Fruit fly (Drosophila melanogaster): Measurements from ENCODE around the gene TfIIA-L.

dm6 chr3R:27274533-27275447, 23.9 kb downstream of the TfIIA-L start, which contains the start of gene CG5938:
- TF ChIP-seq CG1620 (GFP tag; optimal IDR thresholded peaks at IDR 0.05) (no peak), CG14711 (tag; optimal IDR thresholded peaks at IDR 0.05) (peak; percentile 58), Clk (GFP tag; optimal IDR thresholded peaks at IDR 0.05) (no peak), Mnt (GFP tag; optimal IDR thresholded peaks at IDR 0.05) (peak; percentile 40), pad (GFP tag; optimal IDR thresholded peaks at IDR 0.05) (peak; percentile 64), CG33017 (tag; optimal IDR thresholded peaks at IDR 0.05) (peak; percentile 12), tj (GFP tag; optimal IDR thresholded peaks at IDR 0.05) (peak; percentile 24), Hr96 (GFP tag; optimal IDR thresholded peaks at IDR 0.05) (no peak)

Data from whole organism, adult.